Worm (Caenorhabditis elegans) whole organism, L3 larva: Measurements from ENCODE around the gene smcr-8.

Experiments
- R02D3.7 ChIP-seq: fragments of 150-350 bp; optimal IDR thresholded peaks from 2 replicates; lab custom pipeline; 2014; ENCODE audit warnings: missing biosample characterization, missing genetic modification characterization
- aly-2 ChIP-seq: fragments of 150-350 bp; optimal IDR thresholded peaks from 2 replicates; lab custom pipeline; 2014; ENCODE audit warnings: missing biosample characterization, missing genetic modification characterization
- ama-1 ChIP-seq: fragments of 150-350 bp; optimal IDR thresholded peaks from 2 replicates; lab custom pipeline; 2018
- ceh-16 ChIP-seq: sonication (generic microtip); optimal IDR thresholded peaks from 2 replicates; lab custom pipeline; 2017; ENCODE audit warnings: missing biosample characterization, missing genetic modification characterization
- ceh-28 ChIP-seq: fragments of 150-350 bp; optimal IDR thresholded peaks from 2 replicates; lab custom pipeline; 2014; ENCODE audit warnings: missing biosample characterization, missing genetic modification reagents, missing genetic modification characterization
- ceh-82 ChIP-seq: fragments of 150-350 bp; optimal IDR thresholded peaks from 2 replicates; lab custom pipeline; 2014; ENCODE audit warnings: missing biosample characterization, missing genetic modification characterization
- egl-27 ChIP-seq: sonication (generic microtip); optimal IDR thresholded peaks from 4 replicates; lab custom pipeline; 2017; ENCODE audit warnings: missing biosample characterization, missing genetic modification reagents, missing genetic modification characterization
- egl-5 ChIP-seq: fragments of 150-350 bp; optimal IDR thresholded peaks from 2 replicates; lab custom pipeline; 2017; ENCODE audit warnings: missing biosample characterization, missing genetic modification reagents, missing genetic modification characterization, inconsistent platforms
- elt-1 ChIP-seq: fragments of 150-350 bp; optimal IDR thresholded peaks from 2 replicates; lab custom pipeline; 2014; ENCODE audit warnings: missing biosample characterization, missing genetic modification characterization
- elt-2 ChIP-seq: sonication (generic microtip); optimal IDR thresholded peaks from 2 replicates; lab custom pipeline; 2016; ENCODE audit warnings: missing genetic modification reagents, mild to moderate bottlenecking, missing genetic modification characterization, missing compliant biosample characterization
- elt-3 ChIP-seq, 3 experiments: fragments of 150-350 bp in 1 of 3; sonication (generic microtip) in 2 of 3; optimal IDR thresholded peaks; 2 replicates in 2 of 3; 4 replicates in 1 of 3; lab custom pipeline; 2014 to 2017; ENCODE audit warnings: missing biosample characterization in 3 of 3, missing genetic modification characterization in 3 of 3
- eor-1 ChIP-seq, 2 experiments: fragments of 150-350 bp; optimal IDR thresholded peaks; 2 replicates each; lab custom pipeline; 2014 to 2018; ENCODE audit warnings: missing biosample characterization in 2 of 2, missing genetic modification characterization in 2 of 2
- fkh-10 ChIP-seq: sonication (generic microtip); optimal IDR thresholded peaks from 2 replicates; lab custom pipeline; 2017; ENCODE audit warnings: missing biosample characterization, missing genetic modification reagents, missing genetic modification characterization
- fkh-2 ChIP-seq: fragments of 150-350 bp; optimal IDR thresholded peaks from 2 replicates; lab custom pipeline; 2014; ENCODE audit warnings: missing biosample characterization, missing genetic modification reagents, missing genetic modification characterization
- fos-1 ChIP-seq: fragments of 150-350 bp; optimal IDR thresholded peaks from 2 replicates; lab custom pipeline; 2014; ENCODE audit warnings: missing biosample characterization, missing genetic modification characterization
- hmg-11 ChIP-seq: sonication (generic microtip); optimal IDR thresholded peaks from 2 replicates; lab custom pipeline; 2016; ENCODE audit warnings: missing genetic modification characterization, missing compliant biosample characterization
- jun-1 ChIP-seq: fragments of 150-350 bp; optimal IDR thresholded peaks from 2 replicates; lab custom pipeline; 2014; ENCODE audit warnings: missing biosample characterization, missing genetic modification reagents, missing genetic modification characterization
- lin-15B ChIP-seq: fragments of 150-350 bp; optimal IDR thresholded peaks from 2 replicates; lab custom pipeline; 2014; ENCODE audit warnings: missing biosample characterization, missing genetic modification characterization
- lin-39 ChIP-seq: fragments of 150-350 bp; optimal IDR thresholded peaks from 2 replicates; lab custom pipeline; 2018; ENCODE audit warnings: missing biosample characterization, missing genetic modification reagents, missing genetic modification characterization
- lsy-12 ChIP-seq: sonication (generic microtip); optimal IDR thresholded peaks from 2 replicates; lab custom pipeline; 2016; ENCODE audit warnings: mild to moderate bottlenecking, missing genetic modification characterization, missing compliant biosample characterization
- nfya-1 ChIP-seq: sonication (generic microtip); optimal IDR thresholded peaks from 2 replicates; lab custom pipeline; 2017; ENCODE audit warnings: missing genetic modification characterization, mild to moderate bottlenecking, missing compliant biosample characterization, antibody characterized with exemption, moderate library complexity; ENCODE audit not compliant: insufficient read depth
- nhr-11 ChIP-seq: fragments of 150-350 bp; optimal IDR thresholded peaks from 2 replicates; lab custom pipeline; 2014; ENCODE audit warnings: missing biosample characterization, missing genetic modification characterization
- nhr-12 ChIP-seq: fragments of 150-350 bp; optimal IDR thresholded peaks from 2 replicates; lab custom pipeline; 2014; ENCODE audit warnings: missing biosample characterization, missing genetic modification characterization
- nhr-23 ChIP-seq: fragments of 150-350 bp; optimal IDR thresholded peaks from 2 replicates; lab custom pipeline; 2014; ENCODE audit warnings: missing biosample characterization, missing genetic modification reagents, missing genetic modification characterization
- nhr-25 ChIP-seq: sonication (generic microtip); optimal IDR thresholded peaks from 2 replicates; lab custom pipeline; 2017; ENCODE audit warnings: missing biosample characterization, missing genetic modification characterization
- nhr-28 ChIP-seq: fragments of 150-350 bp; optimal IDR thresholded peaks from 2 replicates; lab custom pipeline; 2014; ENCODE audit warnings: missing biosample characterization, missing genetic modification characterization
- nhr-76 ChIP-seq: fragments of 150-350 bp; sonication (generic microtip); optimal IDR thresholded peaks from 5 replicates; lab custom pipeline; 2014; ENCODE audit warnings: missing biosample characterization, missing genetic modification characterization
- nhr-77 ChIP-seq: fragments of 150-350 bp; optimal IDR thresholded peaks from 2 replicates; lab custom pipeline; 2014; ENCODE audit warnings: missing biosample characterization, missing genetic modification characterization
- pha-4 ChIP-seq: fragments of 150-350 bp; optimal IDR thresholded peaks from 2 replicates; lab custom pipeline; 2014; ENCODE audit warnings: missing biosample characterization, missing genetic modification reagents, missing genetic modification characterization
- pqm-1 ChIP-seq: fragments of 150-350 bp; optimal IDR thresholded peaks from 2 replicates; lab custom pipeline; 2017; ENCODE audit warnings: missing biosample characterization, missing genetic modification characterization, inconsistent platforms
- sea-2 ChIP-seq: fragments of 150-350 bp; sonication (generic microtip); optimal IDR thresholded peaks from 4 replicates; lab custom pipeline; 2014; ENCODE audit warnings: missing biosample characterization, missing genetic modification reagents, missing genetic modification characterization
- skn-1 ChIP-seq: fragments of 150-350 bp; optimal IDR thresholded peaks from 2 replicates; lab custom pipeline; 2014; ENCODE audit warnings: missing biosample characterization, missing genetic modification characterization
- snpc-4 ChIP-seq: fragments of 150-350 bp; optimal IDR thresholded peaks from 2 replicates; lab custom pipeline; 2014; ENCODE audit warnings: missing biosample characterization, missing genetic modification characterization
- tbx-2 ChIP-seq: sonication (generic microtip); optimal IDR thresholded peaks from 2 replicates; lab custom pipeline; 2016; ENCODE audit warnings: mild to moderate bottlenecking, missing genetic modification characterization, missing compliant biosample characterization
- unc-39 ChIP-seq: sonication (generic microtip); optimal IDR thresholded peaks from 4 replicates; lab custom pipeline; 2017; ENCODE audit warnings: missing biosample characterization, missing genetic modification characterization
- unc-62 ChIP-seq: fragments of 150-350 bp; sonication (generic microtip); optimal IDR thresholded peaks from 4 replicates; lab custom pipeline; 2014; ENCODE audit warnings: missing biosample characterization, missing genetic modification reagents, missing genetic modification characterization
- zag-1 ChIP-seq: fragments of 150-350 bp; optimal IDR thresholded peaks from 2 replicates; lab custom pipeline; 2014; ENCODE audit warnings: missing biosample characterization, missing genetic modification characterization
- ztf-11 ChIP-seq: fragments of 150-350 bp; optimal IDR thresholded peaks from 2 replicates; lab custom pipeline; 2014; ENCODE audit warnings: missing biosample characterization, missing genetic modification characterization
- ztf-4 ChIP-seq: fragments of 150-350 bp; optimal IDR thresholded peaks from 2 replicates; lab custom pipeline; 2014; ENCODE audit warnings: missing biosample characterization, missing genetic modification characterization

Gene smcr-8

DNA sequence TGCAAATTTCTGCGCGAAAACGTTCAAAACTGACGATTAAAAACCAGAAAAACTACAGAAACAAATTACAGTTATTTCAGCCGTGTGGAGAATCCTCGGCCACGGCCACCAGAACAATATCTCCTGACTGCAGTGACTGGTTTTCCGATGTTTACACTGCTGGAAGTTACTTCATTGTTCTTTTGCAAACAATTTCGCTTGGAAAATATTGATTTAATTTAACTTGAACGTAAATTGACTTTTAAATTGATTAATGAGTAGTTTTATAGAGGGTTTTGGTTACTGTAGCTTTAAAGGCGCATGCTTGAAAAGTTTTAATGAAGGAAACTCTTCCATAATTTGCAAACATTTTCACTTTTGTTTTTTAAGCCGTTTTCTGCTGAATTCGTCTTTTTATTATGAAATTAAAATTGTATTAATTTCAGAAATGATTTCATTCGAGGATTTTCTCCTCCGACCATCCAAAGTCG, at the start of gene smcr-8:
Gene smcr-8, plus strand, starts transcription at position 420 of the 470 bp plus-strand sequence.
- TF ChIP-seq nfya-1 (tag; lab: Kevin White, UChicago), result peak; percentile 5
- no peak for TF ChIP-seq nhr-12 (tag; lab: Kevin White, UChicago)
- peak; percentile 2 for TF ChIP-seq snpc-4 (tag; lab: Kevin White, UChicago)
- no peak for TF ChIP-seq egl-5 (tag; lab: Kevin White, UChicago)
- TF ChIP-seq lin-15B, result no peak

DNA sequence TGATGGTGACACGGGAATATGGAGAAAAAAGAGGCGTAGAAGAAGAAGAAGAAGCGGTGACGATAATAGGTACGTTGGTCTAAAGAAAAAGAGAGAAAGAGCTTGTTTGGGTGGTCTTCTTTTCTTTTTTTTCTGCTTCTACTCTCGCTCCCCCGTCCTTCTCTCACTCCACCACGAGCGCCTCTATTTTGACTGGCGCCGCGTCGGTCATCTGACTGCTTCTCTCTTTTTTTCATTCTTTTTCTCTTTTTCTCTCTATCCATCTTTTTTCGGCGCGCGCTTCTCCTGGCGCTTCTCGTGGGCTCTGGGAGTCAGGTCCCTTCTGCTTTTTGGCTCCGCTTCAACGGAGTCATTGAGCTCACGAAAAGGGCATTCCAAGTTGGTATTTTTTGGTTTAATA, 48.8 kb upstream of the smcr-8 start:
- TF ChIP-seq egl-27 (tag; lab: Kevin White, UChicago) (no peak), nhr-77 (no peak), unc-62 (GFP tag; lab: Kevin White, UChicago) (no peak), nhr-12 (tag; lab: Kevin White, UChicago) (no peak), snpc-4 (tag; lab: Kevin White, UChicago) (peak; percentile 18), fkh-10 (GFP tag; lab: Kevin White, UChicago) (no peak), R02D3.7 (tag; lab: Kevin White, UChicago) (no peak), ceh-16 (no peak), eor-1 (tag; optimal IDR thresholded peaks at IDR 0.05; lab: Kevin White, UChicago) (no peak), hmg-11 (peak; percentile 58), fos-1 (tag; lab: Kevin White, UChicago) (no peak), pqm-1 (tag; lab: Kevin White, UChicago) (no peak), nhr-11 (tag; lab: Kevin White, UChicago) (peak; percentile 17), aly-2 (no peak), ceh-82 (tag; lab: Kevin White, UChicago) (no peak), lin-15B (peak; percentile 37), ceh-28 (tag; lab: Kevin White, UChicago) (no peak), fkh-2 (tag; lab: Kevin White, UChicago) (no peak), ztf-4 (tag; lab: Kevin White, UChicago) (no peak), nhr-76 (no peak), nhr-25 (tag; lab: Kevin White, UChicago) (no peak), ztf-11 (tag; lab: Kevin White, UChicago) (no peak), lin-39 (tag; lab: Kevin White, UChicago) (peak; percentile 65), sea-2 (no peak), lsy-12 (no peak), nhr-28 (tag; lab: Kevin White, UChicago) (no peak), ama-1 (lab: Kevin White, UChicago) (no peak), nhr-23 (tag; lab: Kevin White, UChicago) (no peak), pha-4 (tag; lab: Kevin White, UChicago) (peak; percentile 16), jun-1 (tag; lab: Kevin White, UChicago) (no peak), elt-1 (tag; lab: Kevin White, UChicago) (no peak), nfya-1 (tag; lab: Kevin White, UChicago) (peak; percentile 86), tbx-2 (tag; lab: Kevin White, UChicago) (no peak), zag-1 (tag; lab: Kevin White, UChicago) (no peak), elt-3 (tag; optimal IDR thresholded peaks at IDR 0.05; lab: Kevin White, UChicago) (no peak), elt-2 (tag; lab: Kevin White, UChicago) (no peak), skn-1 (no peak), unc-39 (no peak)

DNA sequence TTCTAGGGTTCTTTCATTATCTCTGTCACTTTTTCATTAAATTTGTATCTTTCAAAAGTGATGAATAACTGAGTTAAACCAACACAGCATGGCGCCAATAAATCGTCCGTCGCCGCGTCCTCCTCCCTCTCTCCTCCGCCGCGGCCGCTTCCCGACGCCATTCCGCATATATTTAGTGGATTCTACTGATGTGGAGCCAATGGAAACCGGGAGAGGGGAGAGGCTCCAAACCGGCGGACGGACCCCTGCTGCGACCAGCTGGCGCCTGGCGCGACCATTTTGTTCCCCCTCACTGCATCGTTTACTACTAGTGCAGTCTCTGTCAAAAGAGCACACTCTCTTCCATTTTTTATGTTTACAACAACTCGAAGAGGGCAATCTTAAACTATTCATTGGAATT, 48.0 kb upstream of the smcr-8 start:
- TF ChIP-seq hmg-11 (peak; percentile 6), tbx-2 (tag; lab: Kevin White, UChicago) (no peak), lin-39 (tag; lab: Kevin White, UChicago) (peak; percentile 66), egl-5 (tag; lab: Kevin White, UChicago) (peak; percentile 26), nfya-1 (tag; lab: Kevin White, UChicago) (peak; percentile 43), elt-2 (tag; lab: Kevin White, UChicago) (no peak)
- TF ChIP-seq, all 47 proteins: peak for 4
